Worm (Caenorhabditis elegans): ENCODE data around the gene scl-14.

DNA sequence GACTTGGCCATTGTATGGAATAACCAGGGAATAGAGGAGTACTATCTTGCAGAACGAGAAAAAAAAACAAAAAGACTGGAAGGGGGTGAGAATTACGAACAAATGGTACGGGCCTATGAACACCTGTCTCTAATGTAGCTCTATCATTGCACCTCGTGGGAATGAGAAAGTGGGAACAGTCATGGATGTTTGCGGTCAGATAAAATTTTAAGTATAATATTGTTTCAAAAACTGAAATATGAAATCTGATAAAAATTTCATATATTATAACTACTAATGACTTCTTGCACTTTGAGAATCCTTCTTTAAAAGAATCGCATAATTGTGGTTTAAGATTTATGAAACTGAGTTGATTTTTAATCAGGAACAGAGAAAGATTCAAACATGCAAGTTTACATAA is 28.0 kb downstream of the scl-14 start, which contains the start of gene F58D2.5:
- TF ChIP-seq fkh-10 (GFP tag; optimal IDR thresholded peaks at IDR 0.05) (no peak), pha-4 (tag; optimal IDR thresholded peaks at IDR 0.05) (no peak), unc-42 (tag; optimal IDR thresholded peaks at IDR 0.05) (no peak), fkh-6 (tag; optimal IDR thresholded peaks at IDR 0.05) (no peak), dmd-4 (tag; optimal IDR thresholded peaks at IDR 0.05; ENCODE audit: borderline replicate concordance) (no peak), ceh-24 (tag; optimal IDR thresholded peaks at IDR 0.05) (no peak), ceh-9 (tag; optimal IDR thresholded peaks at IDR 0.05) (no peak), unc-3 (GFP tag; conservative IDR thresholded peaks at IDR 0.05) (no peak), unc-3 (tag; optimal IDR thresholded peaks at IDR 0.05) (no peak)

Measured in whole organism, late embryonic.